Worm (Caenorhabditis elegans) whole organism, L3 larva: Measurements from ENCODE around the gene ets-9.

ENCODE experiments used
- R02D3.7 ChIP-seq: fragments of 150-350 bp; optimal IDR thresholded peaks from 2 replicates; lab custom pipeline; 2014; ENCODE audit warnings: missing biosample characterization, missing genetic modification characterization
- ZK546.5 ChIP-seq: sonication (generic microtip); optimal IDR thresholded peaks from 2 replicates; lab custom pipeline; 2017; ENCODE audit warnings: missing biosample characterization, missing genetic modification characterization
- aly-2 ChIP-seq: fragments of 150-350 bp; optimal IDR thresholded peaks from 2 replicates; lab custom pipeline; 2014; ENCODE audit warnings: missing biosample characterization, missing genetic modification characterization
- ama-1 ChIP-seq: fragments of 150-350 bp; optimal IDR thresholded peaks from 2 replicates; lab custom pipeline; 2018
- ceh-82 ChIP-seq: fragments of 150-350 bp; optimal IDR thresholded peaks from 2 replicates; lab custom pipeline; 2014; ENCODE audit warnings: missing biosample characterization, missing genetic modification characterization
- ceh-9 ChIP-seq: sonication (generic microtip); optimal IDR thresholded peaks from 2 replicates; lab custom pipeline; 2018; ENCODE audit warnings: missing biosample characterization, missing genetic modification characterization
- egl-27 ChIP-seq: sonication (generic microtip); optimal IDR thresholded peaks from 4 replicates; lab custom pipeline; 2017; ENCODE audit warnings: missing biosample characterization, missing genetic modification reagents, missing genetic modification characterization
- egl-5 ChIP-seq: fragments of 150-350 bp; optimal IDR thresholded peaks from 2 replicates; lab custom pipeline; 2017; ENCODE audit warnings: missing biosample characterization, missing genetic modification reagents, missing genetic modification characterization, inconsistent platforms
- elt-1 ChIP-seq: fragments of 150-350 bp; optimal IDR thresholded peaks from 2 replicates; lab custom pipeline; 2014; ENCODE audit warnings: missing biosample characterization, missing genetic modification characterization
- elt-2 ChIP-seq: sonication (generic microtip); optimal IDR thresholded peaks from 2 replicates; lab custom pipeline; 2016; ENCODE audit warnings: missing genetic modification reagents, mild to moderate bottlenecking, missing genetic modification characterization, missing compliant biosample characterization
- elt-3 ChIP-seq, 3 experiments: fragments of 150-350 bp in 1 of 3; sonication (generic microtip) in 2 of 3; optimal IDR thresholded peaks; 2 replicates in 2 of 3; 4 replicates in 1 of 3; lab custom pipeline; 2014 to 2017; ENCODE audit warnings: missing biosample characterization in 3 of 3, missing genetic modification characterization in 3 of 3
- fkh-2 ChIP-seq: fragments of 150-350 bp; optimal IDR thresholded peaks from 2 replicates; lab custom pipeline; 2014; ENCODE audit warnings: missing biosample characterization, missing genetic modification reagents, missing genetic modification characterization
- fos-1 ChIP-seq: fragments of 150-350 bp; optimal IDR thresholded peaks from 2 replicates; lab custom pipeline; 2014; ENCODE audit warnings: missing biosample characterization, missing genetic modification characterization
- hmg-11 ChIP-seq: sonication (generic microtip); optimal IDR thresholded peaks from 2 replicates; lab custom pipeline; 2016; ENCODE audit warnings: missing genetic modification characterization, missing compliant biosample characterization
- jun-1 ChIP-seq: fragments of 150-350 bp; optimal IDR thresholded peaks from 2 replicates; lab custom pipeline; 2014; ENCODE audit warnings: missing biosample characterization, missing genetic modification reagents, missing genetic modification characterization
- lin-15B ChIP-seq: fragments of 150-350 bp; optimal IDR thresholded peaks from 2 replicates; lab custom pipeline; 2014; ENCODE audit warnings: missing biosample characterization, missing genetic modification characterization
- lin-39 ChIP-seq: fragments of 150-350 bp; optimal IDR thresholded peaks from 2 replicates; lab custom pipeline; 2018; ENCODE audit warnings: missing biosample characterization, missing genetic modification reagents, missing genetic modification characterization
- lsy-12 ChIP-seq: sonication (generic microtip); optimal IDR thresholded peaks from 2 replicates; lab custom pipeline; 2016; ENCODE audit warnings: mild to moderate bottlenecking, missing genetic modification characterization, missing compliant biosample characterization
- mdl-1 ChIP-seq: fragments of 150-350 bp; optimal IDR thresholded peaks from 2 replicates; lab custom pipeline; 2014; ENCODE audit warnings: missing biosample characterization, missing genetic modification characterization
- mml-1 ChIP-seq: fragments of 150-350 bp; sonication (generic microtip); optimal IDR thresholded peaks from 3 replicates; lab custom pipeline; 2014; ENCODE audit warnings: missing biosample characterization, missing genetic modification characterization
- nfya-1 ChIP-seq: sonication (generic microtip); optimal IDR thresholded peaks from 2 replicates; lab custom pipeline; 2017; ENCODE audit warnings: missing genetic modification characterization, mild to moderate bottlenecking, missing compliant biosample characterization, antibody characterized with exemption, moderate library complexity; ENCODE audit not compliant: insufficient read depth
- nhr-11 ChIP-seq: fragments of 150-350 bp; optimal IDR thresholded peaks from 2 replicates; lab custom pipeline; 2014; ENCODE audit warnings: missing biosample characterization, missing genetic modification characterization
- nhr-12 ChIP-seq: fragments of 150-350 bp; optimal IDR thresholded peaks from 2 replicates; lab custom pipeline; 2014; ENCODE audit warnings: missing biosample characterization, missing genetic modification characterization
- nhr-23 ChIP-seq: fragments of 150-350 bp; optimal IDR thresholded peaks from 2 replicates; lab custom pipeline; 2014; ENCODE audit warnings: missing biosample characterization, missing genetic modification reagents, missing genetic modification characterization
- nhr-237 ChIP-seq: fragments of 150-350 bp; optimal IDR thresholded peaks from 2 replicates; lab custom pipeline; 2014; ENCODE audit warnings: missing biosample characterization, missing genetic modification characterization
- nhr-25 ChIP-seq: sonication (generic microtip); optimal IDR thresholded peaks from 2 replicates; lab custom pipeline; 2017; ENCODE audit warnings: missing biosample characterization, missing genetic modification characterization
- nhr-28 ChIP-seq: fragments of 150-350 bp; optimal IDR thresholded peaks from 2 replicates; lab custom pipeline; 2014; ENCODE audit warnings: missing biosample characterization, missing genetic modification characterization
- nhr-43 ChIP-seq: sonication (generic microtip); optimal IDR thresholded peaks from 2 replicates; lab custom pipeline; 2016; ENCODE audit warnings: mild to moderate bottlenecking, missing genetic modification characterization, missing compliant biosample characterization; ENCODE audit not compliant: poor library complexity, severe bottlenecking
- nhr-67 ChIP-seq: fragments of 150-350 bp; optimal IDR thresholded peaks from 2 replicates; lab custom pipeline; 2014; ENCODE audit warnings: missing biosample characterization, missing genetic modification characterization
- nhr-76 ChIP-seq: fragments of 150-350 bp; sonication (generic microtip); optimal IDR thresholded peaks from 5 replicates; lab custom pipeline; 2014; ENCODE audit warnings: missing biosample characterization, missing genetic modification characterization
- nhr-77 ChIP-seq: fragments of 150-350 bp; optimal IDR thresholded peaks from 2 replicates; lab custom pipeline; 2014; ENCODE audit warnings: missing biosample characterization, missing genetic modification characterization
- pha-4 ChIP-seq: fragments of 150-350 bp; optimal IDR thresholded peaks from 2 replicates; lab custom pipeline; 2014; ENCODE audit warnings: missing biosample characterization, missing genetic modification reagents, missing genetic modification characterization
- pqm-1 ChIP-seq: fragments of 150-350 bp; optimal IDR thresholded peaks from 2 replicates; lab custom pipeline; 2017; ENCODE audit warnings: missing biosample characterization, missing genetic modification characterization, inconsistent platforms
- sea-2 ChIP-seq: fragments of 150-350 bp; sonication (generic microtip); optimal IDR thresholded peaks from 4 replicates; lab custom pipeline; 2014; ENCODE audit warnings: missing biosample characterization, missing genetic modification reagents, missing genetic modification characterization
- skn-1 ChIP-seq: fragments of 150-350 bp; optimal IDR thresholded peaks from 2 replicates; lab custom pipeline; 2014; ENCODE audit warnings: missing biosample characterization, missing genetic modification characterization
- snpc-4 ChIP-seq: fragments of 150-350 bp; optimal IDR thresholded peaks from 2 replicates; lab custom pipeline; 2014; ENCODE audit warnings: missing biosample characterization, missing genetic modification characterization
- tbx-2 ChIP-seq: sonication (generic microtip); optimal IDR thresholded peaks from 2 replicates; lab custom pipeline; 2016; ENCODE audit warnings: mild to moderate bottlenecking, missing genetic modification characterization, missing compliant biosample characterization
- unc-39 ChIP-seq: sonication (generic microtip); optimal IDR thresholded peaks from 4 replicates; lab custom pipeline; 2017; ENCODE audit warnings: missing biosample characterization, missing genetic modification characterization
- unc-62 ChIP-seq: fragments of 150-350 bp; sonication (generic microtip); optimal IDR thresholded peaks from 4 replicates; lab custom pipeline; 2014; ENCODE audit warnings: missing biosample characterization, missing genetic modification reagents, missing genetic modification characterization
- ztf-11 ChIP-seq: fragments of 150-350 bp; optimal IDR thresholded peaks from 2 replicates; lab custom pipeline; 2014; ENCODE audit warnings: missing biosample characterization, missing genetic modification characterization
- ztf-4 ChIP-seq: fragments of 150-350 bp; optimal IDR thresholded peaks from 2 replicates; lab custom pipeline; 2014; ENCODE audit warnings: missing biosample characterization, missing genetic modification characterization

ets-9 gene

DNA sequence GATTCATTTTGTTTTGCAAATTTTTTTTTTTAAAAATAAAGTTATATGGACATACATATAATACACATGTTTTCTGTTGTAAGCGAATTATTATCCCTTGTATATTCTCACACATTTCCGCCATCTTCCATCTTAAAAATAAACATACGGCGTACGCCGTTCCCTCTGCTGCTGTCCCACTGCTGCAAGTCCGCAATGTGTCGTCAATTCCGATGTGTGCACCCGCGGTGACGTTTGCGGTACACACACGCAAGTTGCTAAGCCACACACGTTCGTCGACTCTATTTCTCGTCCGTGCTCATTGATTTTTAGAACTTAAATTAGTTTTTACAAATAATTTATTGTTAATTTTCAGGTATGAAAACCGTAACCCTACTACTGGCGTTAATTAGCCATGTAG is 19.2 kb upstream of the ets-9 start, which contains the start of gene C52B9.4:
Gene C52B9.4, plus strand, starts transcription at position 356 of the 400 bp plus-strand sequence.
- TF ChIP-seq nfya-1 (tag; lab: Kevin White, UChicago), result peak; percentile 63
- peak; percentile 37 for TF ChIP-seq elt-2 (tag; lab: Kevin White, UChicago)
- TF ChIP-seq jun-1, result peak; percentile 10
- no peak for TF ChIP-seq skn-1 (tag; lab: Kevin White, UChicago)
- TF ChIP-seq mdl-1 (tag; lab: Kevin White, UChicago), result no peak
- peak; percentile 62 for TF ChIP-seq pha-4 (tag; lab: Kevin White, UChicago)
- no peak for TF ChIP-seq R02D3.7 (tag; lab: Kevin White, UChicago)
- TF ChIP-seq lin-15B, result peak; percentile 16
- TF ChIP-seq hmg-11 (tag; lab: Kevin White, UChicago), result peak; percentile 67
- TF ChIP-seq sea-2 (GFP tag; lab: Kevin White, UChicago), result peak; percentile 40

DNA sequence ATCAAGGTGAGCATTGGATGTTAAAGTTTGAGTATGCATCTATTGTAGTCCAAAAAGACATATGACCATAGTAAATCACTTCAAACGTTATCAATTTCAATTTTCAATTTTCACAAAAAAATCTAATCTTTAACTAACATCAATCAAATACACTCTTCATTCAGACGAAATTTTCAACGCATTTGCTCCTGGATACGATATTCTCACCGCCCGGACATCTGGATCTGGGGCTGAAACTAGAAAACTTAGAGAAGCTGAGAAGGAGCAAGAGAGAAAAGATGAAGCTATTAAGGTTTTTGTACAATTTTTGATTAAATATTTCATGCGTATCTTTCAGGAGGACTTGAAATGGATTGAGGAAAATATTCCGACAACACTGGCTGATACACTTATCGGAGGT is 15.7 kb upstream of the ets-9 start:
- no peak for TF ChIP-seq nfya-1 (tag; lab: Kevin White, UChicago)
- TF ChIP-seq egl-27 (tag; lab: Kevin White, UChicago), result no peak
- TF ChIP-seq snpc-4 (tag; lab: Kevin White, UChicago), result no peak
- TF ChIP-seq ceh-82 (tag; lab: Kevin White, UChicago), result no peak
- TF ChIP-seq unc-39 (tag; lab: Kevin White, UChicago), result no peak
- TF ChIP-seq nhr-28 (tag; lab: Kevin White, UChicago), result no peak
- TF ChIP-seq lin-39 (tag; lab: Kevin White, UChicago), result no peak
- no peak for TF ChIP-seq nhr-12 (tag; lab: Kevin White, UChicago)
- no peak for TF ChIP-seq nhr-23 (tag; lab: Kevin White, UChicago)
- TF ChIP-seq nhr-237 (tag; lab: Kevin White, UChicago), result no peak
- TF ChIP-seq fos-1 (tag; lab: Kevin White, UChicago), result no peak
- no peak for TF ChIP-seq fkh-2
- TF ChIP-seq nhr-43 (tag; lab: Kevin White, UChicago), result no peak
- TF ChIP-seq nhr-76 (tag; lab: Kevin White, UChicago), result no peak
- TF ChIP-seq ztf-11 (tag; lab: Kevin White, UChicago), result no peak
- TF ChIP-seq aly-2 (tag; lab: Kevin White, UChicago), result no peak
- TF ChIP-seq pqm-1 (tag; lab: Kevin White, UChicago), result no peak
- TF ChIP-seq sea-2 (GFP tag; lab: Kevin White, UChicago), result no peak
- TF ChIP-seq hmg-11 (tag; lab: Kevin White, UChicago), result no peak
- TF ChIP-seq elt-3 (tag; optimal IDR thresholded peaks at IDR 0.05; lab: Kevin White, UChicago), result no peak
- TF ChIP-seq, all 47 proteins: peak for 0

DNA sequence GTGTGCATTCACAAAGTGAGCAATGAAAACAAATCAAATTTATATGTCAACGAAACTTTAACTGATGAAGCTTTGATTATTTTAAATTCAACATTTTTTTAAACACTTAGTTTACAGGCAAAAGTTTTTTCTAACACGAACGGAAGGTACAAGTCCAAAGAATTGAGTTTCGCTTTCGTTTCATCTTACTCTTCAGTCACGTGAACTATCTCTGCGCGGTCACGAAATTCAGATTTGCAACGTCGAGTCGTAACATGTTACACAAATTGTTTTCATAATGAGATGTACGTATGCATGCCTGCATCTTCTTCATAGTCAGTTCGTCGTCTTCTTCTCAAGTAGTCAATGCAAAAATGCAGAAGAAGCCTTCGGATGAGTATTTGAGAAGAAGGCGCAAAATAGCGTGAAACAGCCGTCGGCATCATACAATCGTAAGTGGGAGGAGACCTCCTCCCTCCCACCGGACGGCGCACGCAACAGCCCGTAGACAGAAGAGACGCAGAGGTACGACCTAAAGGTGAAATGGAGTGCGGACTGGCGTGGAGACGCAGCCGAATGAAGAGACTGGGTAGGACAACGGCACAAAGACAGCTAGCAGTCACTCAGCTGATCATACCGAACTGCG is 14.1 kb upstream of the ets-9 start, which contains the start of gene coel-1:
Gene coel-1, plus strand, starts transcription at position 381 of the 625 bp plus-strand sequence.
- TF ChIP-seq ZK546.5 (tag; lab: Kevin White, UChicago) (no peak), elt-1 (tag; lab: Kevin White, UChicago) (no peak), ceh-9 (tag; lab: Kevin White, UChicago) (no peak), mml-1 (peak; percentile 3), nhr-11 (tag; lab: Kevin White, UChicago) (no peak), hmg-11 (tag; lab: Kevin White, UChicago) (peak; percentile 64), ztf-4 (no peak), egl-5 (peak; percentile 8), ceh-82 (tag; lab: Kevin White, UChicago) (no peak), skn-1 (tag; lab: Kevin White, UChicago) (peak; percentile 12), ama-1 (lab: Kevin White, UChicago) (no peak), snpc-4 (tag; lab: Kevin White, UChicago) (peak; percentile 13), nhr-25 (tag; lab: Kevin White, UChicago) (peak; percentile 67), nfya-1 (tag; lab: Kevin White, UChicago) (peak; percentile 63), mdl-1 (tag; lab: Kevin White, UChicago) (no peak), pha-4 (tag; lab: Kevin White, UChicago) (peak; percentile 60), nhr-77 (tag; lab: Kevin White, UChicago) (no peak), nhr-28 (tag; lab: Kevin White, UChicago) (no peak), unc-62 (GFP tag; lab: Kevin White, UChicago) (no peak), nhr-67 (tag; lab: Kevin White, UChicago) (no peak), aly-2 (tag; lab: Kevin White, UChicago) (no peak), fos-1 (tag; lab: Kevin White, UChicago) (no peak), lin-39 (tag; lab: Kevin White, UChicago) (peak; percentile 72), pqm-1 (tag; lab: Kevin White, UChicago) (peak; percentile 42), egl-27 (tag; lab: Kevin White, UChicago) (peak; percentile 12), unc-39 (tag; lab: Kevin White, UChicago) (no peak), elt-2 (tag; lab: Kevin White, UChicago) (peak; percentile 41), nhr-43 (tag; lab: Kevin White, UChicago) (no peak), tbx-2 (tag; lab: Kevin White, UChicago) (no peak), nhr-76 (tag; lab: Kevin White, UChicago) (no peak), lsy-12 (peak; percentile 20)
